Worm (Caenorhabditis elegans): ENCODE data around the gene folt-2.

The folt-2 gene

ce11 chrV:2881016-2881415, 5.6 kb upstream of the folt-2 start, which contains the start of gene ifc-1:
Gene ifc-1, plus strand, starts transcription at chrV:2881393.
- TF ChIP-seq mdt-29 (GFP tag; IDR thresholded peaks at IDR 0.05): no peak
- TF ChIP-seq pha-4 (GFP tag; IDR thresholded peaks at IDR 0.05): no peak
- no peak for TF ChIP-seq pha-4 (tag; optimal IDR thresholded peaks at IDR 0.05)
- no peak for TF ChIP-seq nhr-48 (tag; optimal IDR thresholded peaks at IDR 0.05)
- no peak for TF ChIP-seq rbr-2 (tag; optimal IDR thresholded peaks at IDR 0.05)
- no peak for TF ChIP-seq ceh-28 (tag; optimal IDR thresholded peaks at IDR 0.05)
- peak; percentile 33 for TF ChIP-seq dve-1 (tag; optimal IDR thresholded peaks at IDR 0.05; ENCODE audit: insufficient read depth)
- peak; percentile 52 for TF ChIP-seq nhr-28 (tag; optimal IDR thresholded peaks at IDR 0.05)
- TF ChIP-seq dmd-6 (GFP tag; IDR thresholded peaks at IDR 0.05): peak; percentile 46
- TF ChIP-seq daf-16 (GFP tag; optimal IDR thresholded peaks at IDR 0.05): no peak
- TF ChIP-seq daf-16 (tag; optimal IDR thresholded peaks at IDR 0.05): peak; percentile 76
- no peak for TF ChIP-seq dmd-9 (GFP tag; IDR thresholded peaks at IDR 0.05)
- no peak for TF ChIP-seq madf-5 (GFP tag; IDR thresholded peaks at IDR 0.05)
- TF ChIP-seq tra-1 (GFP tag; IDR thresholded peaks at IDR 0.05): no peak
- no peak for TF ChIP-seq egl-27 (tag; optimal IDR thresholded peaks at IDR 0.05)
- peak; percentile 13 for TF ChIP-seq hlh-11 (tag; optimal IDR thresholded peaks at IDR 0.05)

ce11 chrV:2880356-2880755, 5.0 kb upstream of the folt-2 start:
- TF ChIP-seq nhr-25 (tag; optimal IDR thresholded peaks at IDR 0.05; ENCODE audit: borderline replicate concordance, insufficient read depth) (no peak), zag-1 (tag; optimal IDR thresholded peaks at IDR 0.05) (no peak), nhr-28 (tag; optimal IDR thresholded peaks at IDR 0.05) (peak; percentile 86), nhr-111 (GFP tag; optimal IDR thresholded peaks at IDR 0.05) (no peak), Y105C5A.15 (GFP tag; IDR thresholded peaks at IDR 0.05) (no peak), dve-1 (tag; optimal IDR thresholded peaks at IDR 0.05; ENCODE audit: insufficient read depth) (peak; percentile 47), nhr-77 (tag; optimal IDR thresholded peaks at IDR 0.05) (peak; percentile 17), daf-16 (GFP tag; optimal IDR thresholded peaks at IDR 0.05) (no peak), daf-16 (tag; optimal IDR thresholded peaks at IDR 0.05) (peak; percentile 31), dmd-6 (GFP tag; IDR thresholded peaks at IDR 0.05) (peak; percentile 66), nhr-237 (tag; optimal IDR thresholded peaks at IDR 0.05) (no peak), daf-12 (tag; optimal IDR thresholded peaks at IDR 0.05) (no peak), pqm-1 (tag; optimal IDR thresholded peaks at IDR 0.05) (peak; percentile 74), unc-62 (GFP tag; optimal IDR thresholded peaks at IDR 0.05 in 1 of 2) (peak in 1 of 2 experiments; percentile 70), unc-62 (tag; optimal IDR thresholded peaks at IDR 0.05) (no peak), php-3 (GFP tag; IDR thresholded peaks at IDR 0.05) (peak; percentile 75)

- no peak for TF ChIP-seq T26A8.4 (GFP tag; IDR thresholded peaks at IDR 0.05)
- TF ChIP-seq php-3 (GFP tag; IDR thresholded peaks at IDR 0.05): no peak
- TF ChIP-seq ceh-20 (GFP tag; IDR thresholded peaks at IDR 0.05): no peak
- TF ChIP-seq aha-1 (tag): peak; percentile 63
- no peak for TF ChIP-seq ztf-7 (tag; optimal IDR thresholded peaks at IDR 0.05)
- TF ChIP-seq snpc-1.2 (GFP tag; IDR thresholded peaks at IDR 0.05): no peak
- no peak for TF ChIP-seq nhr-76 (tag; optimal IDR thresholded peaks at IDR 0.05)
- no peak for TF ChIP-seq unc-62 (GFP tag; optimal IDR thresholded peaks at IDR 0.05 in 1 of 2)
- no peak for TF ChIP-seq unc-62 (tag; optimal IDR thresholded peaks at IDR 0.05)
- TF ChIP-seq dmd-8 (GFP tag; IDR thresholded peaks at IDR 0.05): 0 out of 2 replicates have a peak, but pooled peaks have one; percentile 47
These were observed 4.4 kb upstream of the folt-2 start, which contains the start of gene str-39 for ce11 chrV:2879801-2880200. Gene str-39, minus strand, starts transcription at chrV:2879901.

- TF ChIP-seq fos-1 (tag; optimal IDR thresholded peaks at IDR 0.05) (no peak), dpl-1 (GFP tag; optimal IDR thresholded peaks at IDR 0.05) (no peak), skn-1 (tag; optimal IDR thresholded peaks at IDR 0.05) (no peak), ceh-20 (GFP tag; IDR thresholded peaks at IDR 0.05) (no peak), egl-27 (tag; optimal IDR thresholded peaks at IDR 0.05) (no peak), Y5F2A.4 (GFP tag; optimal IDR thresholded peaks at IDR 0.05) (no peak), F49E8.2 (tag; optimal IDR thresholded peaks at IDR 0.05; ENCODE audit: borderline replicate concordance) (no peak), unc-62 (GFP tag; optimal IDR thresholded peaks at IDR 0.05 in 1 of 2) (peak in 1 of 2 experiments; percentile 82), unc-62 (tag; optimal IDR thresholded peaks at IDR 0.05) (no peak), daf-16 (GFP tag; optimal IDR thresholded peaks at IDR 0.05) (no peak), daf-16 (tag; optimal IDR thresholded peaks at IDR 0.05) (peak; percentile 16), saeg-2 (GFP tag; IDR thresholded peaks at IDR 0.05) (no peak), nhr-28 (tag; optimal IDR thresholded peaks at IDR 0.05) (peak; percentile 12)
These were observed 2.1 kb upstream of the folt-2 start, which contains the start of gene F37B4.10 for ce11 chrV:2877509-2877908. Gene F37B4.10, minus strand, starts transcription at chrV:2877609.

All from whole organism, L4 larva.